Worm (Caenorhabditis elegans) whole organism, early embryonic: ENCODE results near the gene ZK105.3.

Source experiments
- B0310.2 ChIP-seq: sonication (generic microtip); optimal IDR thresholded peaks from 2 replicates; lab custom pipeline; 2016; ENCODE audit warnings: mild to moderate bottlenecking, missing genetic modification characterization, missing compliant biosample characterization
- F13C5.2 ChIP-seq: sonication (generic microtip); optimal IDR thresholded peaks from 2 replicates; lab custom pipeline; 2017; ENCODE audit warnings: mild to moderate bottlenecking, missing genetic modification characterization, inconsistent platforms, missing compliant biosample characterization
- aly-1 ChIP-seq: sonication (generic microtip); optimal IDR thresholded peaks from 2 replicates; lab custom pipeline; 2016; ENCODE audit warnings: missing genetic modification characterization, missing compliant biosample characterization
- ama-1 ChIP-seq: fragments of 150-350 bp; optimal IDR thresholded peaks from 2 replicates; lab custom pipeline; 2014
- ceh-13 ChIP-seq: fragments of 200-800 bp; sonication (Bioruptor generic); optimal IDR thresholded peaks from 2 replicates; lab custom pipeline; 2018; ENCODE audit warnings: mild to moderate bottlenecking, missing genetic modification characterization, missing compliant biosample characterization
- ceh-36 ChIP-seq: sonication (generic microtip); optimal IDR thresholded peaks from 2 replicates; lab custom pipeline; 2016; ENCODE audit warnings: missing genetic modification characterization, inconsistent platforms, missing compliant biosample characterization
- ets-7 ChIP-seq: sonication (generic microtip); optimal IDR thresholded peaks from 2 replicates; lab custom pipeline; 2016; ENCODE audit warnings: missing genotype, missing genetic modification characterization, missing compliant biosample characterization
- flt-1 ChIP-seq: fragments of 200-800 bp; sonication (Bioruptor generic); IDR thresholded peaks from 2 replicates; pipeline ENCODE4 v1.3.6; 2022; ENCODE audit warnings: missing genetic modification characterization, missing compliant biosample characterization
- hmbx-1 ChIP-seq: sonication (generic microtip); optimal IDR thresholded peaks from 2 replicates; lab custom pipeline; 2016; ENCODE audit warnings: mild to moderate bottlenecking, missing genetic modification characterization, missing compliant biosample characterization
- hmg-4 ChIP-seq: fragments of 200-800 bp; sonication (Bioruptor generic); optimal IDR thresholded peaks from 2 replicates; lab custom pipeline; 2018; ENCODE audit warnings: mild to moderate bottlenecking, missing genetic modification characterization, missing compliant biosample characterization
- hnd-1 ChIP-seq: sonication (generic microtip); optimal IDR thresholded peaks from 2 replicates; lab custom pipeline; 2016; ENCODE audit warnings: missing genetic modification characterization, missing compliant biosample characterization
- pes-1 ChIP-seq: fragments of 200-800 bp; sonication (Bioruptor generic); IDR thresholded peaks from 2 replicates; pipeline ENCODE4 v1.3.6; 2022; ENCODE audit warnings: missing genetic modification reagents, missing genetic modification characterization, missing compliant biosample characterization
- scrt-1 ChIP-seq: fragments of 200-800 bp; sonication (Bioruptor generic); IDR thresholded peaks from 2 replicates; pipeline ENCODE4 v1.3.6; 2022; ENCODE audit warnings: missing genetic modification characterization, missing compliant biosample characterization
- sea-1 ChIP-seq: fragments of 200-800 bp; sonication (Bioruptor generic); conservative IDR thresholded peaks from 2 replicates; pipeline ENCODE4 v1.3.6; 2022; ENCODE audit warnings: missing genetic modification characterization, missing compliant biosample characterization
- tbx-11 ChIP-seq: fragments of 200-800 bp; sonication (Bioruptor generic); IDR thresholded peaks from 2 replicates; pipeline ENCODE4 v1.3.6; 2022; ENCODE audit warnings: missing genetic modification characterization, missing compliant biosample characterization
- tbx-37 ChIP-seq: fragments of 200-800 bp; sonication (Bioruptor generic); conservative IDR thresholded peaks from 2 replicates; pipeline ENCODE4 v1.3.6; 2022; ENCODE audit warnings: missing genetic modification reagents, missing genetic modification characterization, missing compliant biosample characterization
- tra-4 ChIP-seq: sonication (generic microtip); optimal IDR thresholded peaks from 2 replicates; lab custom pipeline; 2017; ENCODE audit warnings: missing genetic modification characterization, missing compliant biosample characterization

Gene ZK105.3

ce11 chrV:7681388-7681787 lies 15.6 kb upstream of the ZK105.3 start, which contains the start of gene cyp-33A1:
TSS of gene cyp-33A1 (minus strand) at chrV:7681459.
- TF ChIP-seq hmg-4 (GFP tag; lab: Kevin White, UChicago): no peak
- TF ChIP-seq aly-1 (tag; lab: Kevin White, UChicago): no peak
- TF ChIP-seq hnd-1: no peak
- TF ChIP-seq ama-1 (lab: Kevin White, UChicago): no peak
- TF ChIP-seq tbx-37: no peak
- TF ChIP-seq flt-1 (GFP tag; lab: Robert Waterston, UW): no peak
- no peak for TF ChIP-seq ets-7 (tag; lab: Kevin White, UChicago)
- TF ChIP-seq hmbx-1 (tag; lab: Kevin White, UChicago): no peak
- TF ChIP-seq scrt-1 (GFP tag; lab: Robert Waterston, UW): no peak
- no peak for TF ChIP-seq ceh-36 (tag; lab: Kevin White, UChicago)
- TF ChIP-seq pes-1: no peak
- TF ChIP-seq tbx-11 (GFP tag; lab: Robert Waterston, UW): no peak
- TF ChIP-seq B0310.2 (tag; lab: Kevin White, UChicago): no peak
- TF ChIP-seq ceh-13 (GFP tag; lab: Kevin White, UChicago): no peak
- TF ChIP-seq sea-1 (GFP tag; lab: Robert Waterston, UW): no peak

- TF ChIP-seq scrt-1 (GFP tag; lab: Robert Waterston, UW): no peak
- no peak for TF ChIP-seq aly-1 (tag; lab: Kevin White, UChicago)
- TF ChIP-seq ama-1 (lab: Kevin White, UChicago): no peak
- TF ChIP-seq hmbx-1 (tag; lab: Kevin White, UChicago): no peak
- TF ChIP-seq F13C5.2: no peak
- no peak for TF ChIP-seq B0310.2 (tag; lab: Kevin White, UChicago)
Observed at ce11 chrV:7683907-7684655, 12.9 kb upstream of the ZK105.3 start, which contains the start of gene sre-11. TSS of gene sre-11 (minus strand) at chrV:7683957.

DNA sequence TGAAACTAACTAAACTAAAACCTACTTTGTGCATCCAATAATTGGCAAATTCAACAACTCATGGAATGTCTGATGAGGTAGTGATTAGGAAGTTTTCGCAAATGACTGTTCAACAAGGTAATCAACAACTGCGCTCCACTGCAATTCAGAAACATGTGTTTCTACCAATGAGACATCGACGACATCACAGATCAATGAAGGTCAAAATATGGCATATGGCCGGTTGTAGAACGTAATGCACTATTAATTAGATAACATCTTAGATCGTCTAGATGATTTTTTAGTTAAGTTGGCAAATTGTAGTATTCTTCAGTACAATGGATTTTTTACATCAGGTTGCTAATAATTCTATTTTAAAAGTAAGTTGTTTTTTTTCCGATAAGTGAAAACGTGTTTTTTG lies 10.8 kb upstream of the ZK105.3 start, which contains the start of the genes nhr-94 and nhr-152:
Gene nhr-94 (minus strand): TSS at position 147 of the 400 bp plus-strand sequence.
Gene nhr-152 (plus strand): TSS at position 162 of the 400 bp plus-strand sequence.
- TF ChIP-seq hmbx-1 (tag; lab: Kevin White, UChicago) (no peak), F13C5.2 (no peak), aly-1 (tag; lab: Kevin White, UChicago) (no peak), hnd-1 (no peak), sea-1 (GFP tag; lab: Robert Waterston, UW) (no peak), tbx-11 (GFP tag; lab: Robert Waterston, UW) (no peak), pes-1 (no peak), tra-4 (tag; lab: Kevin White, UChicago) (no peak), scrt-1 (GFP tag; lab: Robert Waterston, UW) (no peak), ceh-13 (GFP tag; lab: Kevin White, UChicago) (no peak), ama-1 (lab: Kevin White, UChicago) (no peak), hmg-4 (GFP tag; lab: Kevin White, UChicago) (no peak), flt-1 (GFP tag; lab: Robert Waterston, UW) (no peak), ceh-36 (tag; lab: Kevin White, UChicago) (no peak), tbx-37 (no peak), ets-7 (tag; lab: Kevin White, UChicago) (no peak), B0310.2 (tag; lab: Kevin White, UChicago) (no peak)

- TF ChIP-seq sea-1 (GFP tag; lab: Robert Waterston, UW) (no peak), hmbx-1 (tag; lab: Kevin White, UChicago) (no peak), hnd-1 (no peak), F13C5.2 (no peak), pes-1 (no peak), hmg-4 (GFP tag; lab: Kevin White, UChicago) (no peak), flt-1 (GFP tag; lab: Robert Waterston, UW) (no peak), ama-1 (lab: Kevin White, UChicago) (no peak), ets-7 (tag; lab: Kevin White, UChicago) (no peak), B0310.2 (tag; lab: Kevin White, UChicago) (no peak), tbx-11 (GFP tag; lab: Robert Waterston, UW) (no peak), aly-1 (tag; lab: Kevin White, UChicago) (no peak), tra-4 (tag; lab: Kevin White, UChicago) (no peak), ceh-13 (GFP tag; lab: Kevin White, UChicago) (no peak), tbx-37 (no peak)
Observed at ce11 chrV:7689888-7690287, 7.1 kb upstream of the ZK105.3 start, which contains the start of gene C12D5.9. TSS of gene C12D5.9 (minus strand) at chrV:7689988.

- TF ChIP-seq sea-1 (GFP tag; lab: Robert Waterston, UW) (no peak), hmbx-1 (tag; lab: Kevin White, UChicago) (no peak), B0310.2 (tag; lab: Kevin White, UChicago) (no peak), ama-1 (lab: Kevin White, UChicago) (no peak), pes-1 (no peak), tbx-11 (GFP tag; lab: Robert Waterston, UW) (no peak), hmg-4 (GFP tag; lab: Kevin White, UChicago) (no peak), F13C5.2 (no peak), ceh-36 (tag; lab: Kevin White, UChicago) (no peak), tra-4 (tag; lab: Kevin White, UChicago) (no peak), aly-1 (tag; lab: Kevin White, UChicago) (no peak)
Observed at ce11 chrV:7690637-7691036, 6.3 kb upstream of the ZK105.3 start.

DNA sequence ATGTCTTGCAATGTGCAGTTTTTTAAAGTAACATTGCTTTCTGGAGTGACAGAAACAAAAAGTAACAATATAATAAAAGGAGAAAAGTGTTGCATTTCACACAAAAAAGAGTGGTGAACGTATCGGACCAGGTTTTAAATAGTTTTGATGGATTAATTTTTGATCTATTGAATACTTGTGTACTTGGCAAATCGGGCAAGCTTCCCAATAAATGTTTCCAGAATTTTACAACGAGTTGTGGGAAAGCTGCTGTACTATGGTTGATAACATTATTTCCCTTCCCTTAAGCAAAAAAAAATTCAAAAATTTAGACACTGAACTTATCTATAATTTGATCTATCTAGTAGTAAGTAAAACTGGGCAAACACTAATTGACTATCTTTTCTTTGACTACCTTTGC lies 3.5 kb upstream of the ZK105.3 start, which contains the start of gene C12D5.10:
Gene C12D5.10 (minus strand): TSS at position 101 of the 400 bp plus-strand sequence.
- TF ChIP-seq F13C5.2: no peak
- no peak for TF ChIP-seq pes-1
- TF ChIP-seq ets-7 (tag; lab: Kevin White, UChicago): no peak
- TF ChIP-seq B0310.2 (tag; lab: Kevin White, UChicago): no peak
- no peak for TF ChIP-seq tbx-37
- TF ChIP-seq hnd-1: no peak
- TF ChIP-seq hmbx-1 (tag; lab: Kevin White, UChicago): no peak
- no peak for TF ChIP-seq aly-1 (tag; lab: Kevin White, UChicago)
- no peak for TF ChIP-seq tbx-11 (GFP tag; lab: Robert Waterston, UW)
- no peak for TF ChIP-seq hmg-4 (GFP tag; lab: Kevin White, UChicago)
- TF ChIP-seq scrt-1 (GFP tag; lab: Robert Waterston, UW): no peak
- TF ChIP-seq ama-1 (lab: Kevin White, UChicago): no peak
- no peak for TF ChIP-seq tra-4 (tag; lab: Kevin White, UChicago)
- TF ChIP-seq ceh-36 (tag; lab: Kevin White, UChicago): no peak
- no peak for TF ChIP-seq ceh-13 (GFP tag; lab: Kevin White, UChicago)
- TF ChIP-seq flt-1 (GFP tag; lab: Robert Waterston, UW): no peak
- TF ChIP-seq sea-1 (GFP tag; lab: Robert Waterston, UW): no peak
